Worm (Caenorhabditis elegans) whole organism, late embryonic: ENCODE results near the gene msd-2.

Experiments used
- C38D4.7 ChIP-seq: fragments of 200-800 bp; sonication (Bioruptor generic); optimal IDR thresholded peaks from 2 replicates; lab custom pipeline; 2018; ENCODE audit warnings: mild to moderate bottlenecking, missing genetic modification characterization, moderate library complexity, missing compliant biosample characterization
- fkh-10 ChIP-seq: fragments of 150-350 bp; optimal IDR thresholded peaks from 2 replicates; lab custom pipeline; 2014; ENCODE audit warnings: missing biosample characterization, missing genetic modification reagents, missing genetic modification characterization
- pha-4 ChIP-seq: fragments of 150-350 bp; optimal IDR thresholded peaks from 2 replicates; lab custom pipeline; 2018; ENCODE audit warnings: missing biosample characterization, missing genetic modification reagents, missing genetic modification characterization

DNA sequence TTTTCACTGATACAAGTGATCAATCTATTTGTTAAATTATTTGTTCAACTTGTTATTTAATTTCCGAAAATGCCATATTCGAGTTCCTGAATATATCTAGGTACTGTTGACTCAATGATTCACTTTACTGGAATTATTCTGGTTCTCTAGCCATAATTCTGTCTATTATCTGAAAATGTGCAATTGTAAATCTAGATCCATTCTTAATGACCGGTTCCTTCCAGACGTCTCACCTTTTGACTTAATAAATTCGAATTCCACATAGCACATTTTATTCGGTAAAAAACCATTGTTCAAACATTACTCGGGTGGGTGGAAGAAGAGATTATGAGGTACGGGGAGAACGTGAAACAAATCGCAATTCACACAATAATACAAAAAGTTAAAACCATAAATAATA, 39.5 kb upstream of the msd-2 start:
- TF ChIP-seq pha-4 (tag; lab: Kevin White, UChicago) (no peak), fkh-10 (GFP tag; lab: Kevin White, UChicago) (no peak), C38D4.7 (GFP tag; lab: Kevin White, UChicago) (no peak)
